Fruit fly (Drosophila melanogaster) whole organism, embryonic: ENCODE measurements around the gene Irc.

Experiments used
- B-H1 ChIP-seq: fragments of 200-800 bp; sonication (Bioruptor generic); IDR thresholded peaks from 3 replicates; pipeline ENCODE4 v1.3.6; 2022; ENCODE audit warnings: missing biosample characterization, missing genetic modification characterization
- B-H2 ChIP-seq: fragments of 200-800 bp; sonication (Bioruptor generic); optimal IDR thresholded peaks from 2 replicates; lab custom pipeline; 2018; ENCODE audit warnings: missing biosample characterization, mild to moderate bottlenecking, missing genetic modification characterization
- BtbVII ChIP-seq: fragments of 200-800 bp; sonication (Bioruptor generic); optimal IDR thresholded peaks from 3 replicates; lab custom pipeline; 2017; ENCODE audit warnings: missing biosample characterization, mild to moderate bottlenecking, missing genetic modification characterization
- CG14860 ChIP-seq: fragments of 200-800 bp; sonication (Bioruptor generic); IDR thresholded peaks from 3 replicates; pipeline ENCODE4 v1.3.6; 2022; ENCODE audit warnings: missing biosample characterization, missing genetic modification characterization; ENCODE audit not compliant: partially characterized antibody
- CG15479 ChIP-seq: fragments of 200-800 bp; sonication (Bioruptor generic); optimal IDR thresholded peaks from 3 replicates; lab custom pipeline; 2019; ENCODE audit warnings: missing biosample characterization, mild to moderate bottlenecking, missing genetic modification characterization, moderate library complexity
- CG17186 ChIP-seq: fragments of 200-800 bp; sonication (Bioruptor generic); optimal IDR thresholded peaks from 3 replicates; lab custom pipeline; 2017; ENCODE audit warnings: missing biosample characterization, missing genetic modification reagents, missing genetic modification characterization
- CG17385 ChIP-seq: fragments of 200-800 bp; sonication (Bioruptor generic); optimal IDR thresholded peaks from 3 replicates; lab custom pipeline; 2018; ENCODE audit warnings: missing biosample characterization, mild to moderate bottlenecking, missing genetic modification characterization
- CG17568 ChIP-seq: fragments of 200-800 bp; sonication (Bioruptor generic); optimal IDR thresholded peaks from 2 replicates; lab custom pipeline; 2018; ENCODE audit warnings: missing biosample characterization, mild to moderate bottlenecking, missing genetic modification characterization, moderate library complexity
- CG17912 ChIP-seq: fragments of 200-800 bp; sonication (Bioruptor generic); optimal IDR thresholded peaks from 2 replicates; lab custom pipeline; 2018; ENCODE audit warnings: missing biosample characterization, mild to moderate bottlenecking, missing genetic modification characterization
- CG1832 ChIP-seq: fragments of 200-800 bp; sonication (Bioruptor generic); optimal IDR thresholded peaks from 2 replicates; lab custom pipeline; 2017; ENCODE audit warnings: missing biosample characterization, mild to moderate bottlenecking, missing genetic modification characterization, inconsistent platforms
- CG2120 ChIP-seq: fragments of 200-800 bp; sonication (Bioruptor generic); optimal IDR thresholded peaks from 3 replicates; lab custom pipeline; 2016; ENCODE audit warnings: missing biosample characterization, missing genetic modification characterization
- CG31441 ChIP-seq: fragments of 200-800 bp; sonication (Bioruptor generic); IDR thresholded peaks from 2 replicates; pipeline ENCODE4 v1.3.6; 2022; ENCODE audit warnings: missing biosample characterization, missing genetic modification characterization
- CG32772 ChIP-seq: fragments of 200-800 bp; sonication (Bioruptor generic); IDR thresholded peaks from 2 replicates; pipeline ENCODE4 v1.3.6; 2022; ENCODE audit warnings: missing biosample characterization, missing genetic modification characterization
- CG34224 ChIP-seq: fragments of 200-800 bp; sonication (Bioruptor generic); IDR thresholded peaks from 3 replicates; pipeline ENCODE4 v1.3.6; 2022; ENCODE audit warnings: missing biosample characterization, missing genetic modification characterization; ENCODE audit not compliant: partially characterized antibody
- CG3726 ChIP-seq: fragments of 200-800 bp; sonication (Bioruptor generic); IDR thresholded peaks from 3 replicates; pipeline ENCODE4, ENCODE4 v1.3.6; 2022; ENCODE audit warnings: missing biosample characterization, missing genetic modification characterization
- CG4360 ChIP-seq: fragments of 200-800 bp; sonication (Bioruptor generic); IDR thresholded peaks from 2 replicates; pipeline ENCODE4 v1.3.6; 2022; ENCODE audit warnings: missing biosample characterization, missing genetic modification characterization
- CG4404 ChIP-seq: fragments of 200-800 bp; sonication (Bioruptor generic); IDR thresholded peaks from 2 replicates; pipeline ENCODE4 v1.3.6; 2022; ENCODE audit warnings: missing biosample characterization, missing genetic modification characterization
- CG4617 ChIP-seq: fragments of 200-800 bp; sonication (Bioruptor generic); optimal IDR thresholded peaks from 3 replicates; lab custom pipeline; 2016; ENCODE audit warnings: missing biosample characterization, missing genetic modification characterization, borderline replicate concordance
- CG4854 ChIP-seq: fragments of 200-800 bp; sonication (Bioruptor generic); optimal IDR thresholded peaks from 2 replicates; lab custom pipeline; 2016; ENCODE audit warnings: missing biosample characterization, missing genetic modification characterization, inconsistent platforms
- CG7745 ChIP-seq: fragments of 200-800 bp; sonication (Bioruptor generic); optimal IDR thresholded peaks from 2 replicates; lab custom pipeline; 2018; ENCODE audit warnings: missing biosample characterization, mild to moderate bottlenecking, missing genetic modification characterization, moderate library complexity
- CG7786 ChIP-seq: fragments of 200-800 bp; sonication (Bioruptor generic); optimal IDR thresholded peaks from 2 replicates; lab custom pipeline; 2016; ENCODE audit warnings: missing biosample characterization, missing genetic modification characterization
- CG9437 ChIP-seq: fragments of 200-800 bp; sonication (Bioruptor generic); optimal IDR thresholded peaks from 2 replicates; lab custom pipeline; 2018; ENCODE audit warnings: missing biosample characterization, mild to moderate bottlenecking, missing genetic modification characterization
- CHES-1-like ChIP-seq: fragments of 200-800 bp; sonication (Bioruptor generic); optimal IDR thresholded peaks from 2 replicates; lab custom pipeline; 2016; ENCODE audit warnings: missing biosample characterization, missing genetic modification characterization
- Dip3 ChIP-seq: fragments of 200-800 bp; sonication (Bioruptor generic); optimal IDR thresholded peaks from 3 replicates; lab custom pipeline; 2016; ENCODE audit warnings: missing biosample characterization, missing genetic modification characterization
- Eip74EF ChIP-seq, 2 experiments: fragments of 200-800 bp in 1 of 2; fragments of >200 bp in 1 of 2; sonication (Bioruptor generic) in 1 of 2; optimal IDR thresholded peaks; 2 replicates each; lab custom pipeline; 2017 to 2019; ENCODE audit warnings: missing biosample characterization in 2 of 2, missing genetic modification characterization in 2 of 2, mild to moderate bottlenecking in 1 of 2, moderate library complexity in 1 of 2
- Meics ChIP-seq: fragments of 200-800 bp; sonication (Bioruptor generic); optimal IDR thresholded peaks from 2 replicates; lab custom pipeline; 2017; ENCODE audit warnings: missing biosample characterization, mild to moderate bottlenecking, missing genetic modification characterization
- Neu2 ChIP-seq: fragments of 200-800 bp; sonication (Bioruptor generic); optimal IDR thresholded peaks from 3 replicates; lab custom pipeline; 2016; ENCODE audit warnings: missing biosample characterization, missing genetic modification characterization, borderline replicate concordance
- Nf-YB ChIP-seq: fragments of 200-800 bp; sonication (Bioruptor generic); optimal IDR thresholded peaks from 3 replicates; lab custom pipeline; 2019; ENCODE audit warnings: missing biosample characterization, mild to moderate bottlenecking, missing genetic modification characterization, moderate library complexity
- Rfx ChIP-seq: fragments of 200-800 bp; sonication (Bioruptor generic); IDR thresholded peaks from 2 replicates; pipeline ENCODE4 v1.3.6; 2022; ENCODE audit warnings: missing biosample characterization, missing genetic modification characterization
- Sry-δ ChIP-seq: fragments of 200-800 bp; sonication (Bioruptor generic); optimal IDR thresholded peaks from 2 replicates; lab custom pipeline; 2016; ENCODE audit warnings: missing biosample characterization, missing genetic modification characterization
- ap ChIP-seq: fragments of 200-800 bp; sonication (Bioruptor generic); IDR thresholded peaks from 2 replicates; pipeline ENCODE4 v1.3.6; 2022; ENCODE audit warnings: missing biosample characterization, missing genetic modification characterization
- ara ChIP-seq: fragments of 200-800 bp; sonication (Bioruptor generic); IDR thresholded peaks from 2 replicates; pipeline ENCODE4 v1.3.6; 2022; ENCODE audit warnings: missing biosample characterization, missing genetic modification characterization
- btn ChIP-seq: fragments of 200-800 bp; sonication (Bioruptor generic); optimal IDR thresholded peaks from 2 replicates; lab custom pipeline; 2016; ENCODE audit warnings: missing biosample characterization, missing genetic modification characterization
- cas ChIP-seq: fragments of 200-800 bp; sonication (Bioruptor generic); IDR thresholded peaks from 2 replicates; pipeline ENCODE4 v1.3.6; 2022; ENCODE audit warnings: missing biosample characterization, missing genetic modification characterization
- chn ChIP-seq: fragments of 200-800 bp; sonication (Bioruptor generic); optimal IDR thresholded peaks from 2 replicates; lab custom pipeline; 2016; ENCODE audit warnings: missing biosample characterization, missing genetic modification characterization
- gt ChIP-seq: fragments of 200-800 bp; sonication (Bioruptor generic); IDR thresholded peaks from 2 replicates; pipeline ENCODE4 v1.3.6; 2022; ENCODE audit warnings: missing biosample characterization, missing genetic modification characterization
- hbn ChIP-seq: fragments of 200-800 bp; sonication (Bioruptor generic); IDR thresholded peaks from 2 replicates; pipeline ENCODE4 v1.3.6; 2022; ENCODE audit warnings: missing biosample characterization, missing genetic modification characterization; ENCODE audit not compliant: partially characterized antibody
- knrl ChIP-seq: fragments of 200-800 bp; sonication (Bioruptor generic); IDR thresholded peaks from 3 replicates; pipeline ENCODE4 v1.3.6; 2022; ENCODE audit warnings: missing biosample characterization, missing genetic modification characterization; ENCODE audit not compliant: partially characterized antibody
- luna ChIP-seq: fragments of 200-800 bp; sonication (Bioruptor generic); optimal IDR thresholded peaks from 2 replicates; lab custom pipeline; 2016; ENCODE audit warnings: missing biosample characterization, missing genetic modification characterization
- mirr ChIP-seq: fragments of 200-800 bp; sonication (Bioruptor generic); optimal IDR thresholded peaks from 3 replicates; lab custom pipeline; 2018; ENCODE audit warnings: missing biosample characterization, mild to moderate bottlenecking, missing genetic modification characterization
- nerfin-2 ChIP-seq: fragments of 200-800 bp; sonication (Bioruptor generic); IDR thresholded peaks from 2 replicates; pipeline ENCODE4 v1.3.6; 2022; ENCODE audit warnings: missing biosample characterization, missing genetic modification characterization; ENCODE audit not compliant: partially characterized antibody
- pum ChIP-seq: fragments of 200-800 bp; sonication (Bioruptor generic); optimal IDR thresholded peaks from 2 replicates; lab custom pipeline; 2016; ENCODE audit warnings: missing biosample characterization, missing genetic modification characterization
- salm ChIP-seq: fragments of 200-800 bp; sonication (Bioruptor generic); optimal IDR thresholded peaks from 2 replicates; lab custom pipeline; 2018; ENCODE audit warnings: missing biosample characterization, mild to moderate bottlenecking, missing genetic modification characterization
- seq ChIP-seq: fragments of 200-800 bp; sonication (Bioruptor generic); IDR thresholded peaks from 2 replicates; pipeline ENCODE4 v1.3.6; 2022; ENCODE audit warnings: missing biosample characterization, missing genetic modification characterization
- sisA ChIP-seq: fragments of 200-800 bp; sonication (Bioruptor generic); IDR thresholded peaks from 2 replicates; pipeline ENCODE4 v1.3.6; 2022; ENCODE audit warnings: missing biosample characterization, missing genetic modification characterization
- sqz ChIP-seq: fragments of 200-800 bp; sonication (Bioruptor generic); optimal IDR thresholded peaks from 3 replicates; lab custom pipeline; 2018; ENCODE audit warnings: missing biosample characterization, mild to moderate bottlenecking, missing genetic modification characterization
- toy ChIP-seq: fragments of 200-800 bp; sonication (Bioruptor generic); IDR thresholded peaks from 2 replicates; pipeline ENCODE4 v1.3.6; 2022; ENCODE audit warnings: missing biosample characterization, missing genetic modification characterization
- twi ChIP-seq: fragments of 200-800 bp; optimal IDR thresholded peaks from 2 replicates; lab custom pipeline; 2019; ENCODE audit warnings: missing biosample characterization, mild to moderate bottlenecking, missing genetic modification characterization, moderate library complexity
- unpg ChIP-seq: fragments of 200-800 bp; sonication (Bioruptor generic); optimal IDR thresholded peaks from 3 replicates; lab custom pipeline; 2018; ENCODE audit warnings: missing biosample characterization, mild to moderate bottlenecking, missing genetic modification characterization, moderate library complexity
- usp ChIP-seq: fragments of >200 bp; optimal IDR thresholded peaks from 2 replicates; lab custom pipeline; 2017; ENCODE audit warnings: missing biosample characterization, missing genetic modification characterization

Gene Irc

dm6 chr3R:17052465-17053149 lies 49.9 kb downstream of the Irc start (continued):
- TF ChIP-seq chn (GFP tag; lab: Kevin White, UChicago) (peak; percentile 29), CG7745 (tag; lab: Kevin White, UChicago) (no peak), CG7786 (peak; percentile 31), CHES-1-like (GFP tag; lab: Kevin White, UChicago) (no peak), CG4617 (GFP tag; lab: Kevin White, UChicago) (no peak), CG4854 (GFP tag; lab: Kevin White, UChicago) (no peak), B-H1 (GFP tag; lab: Robert Waterston, UW) (no peak), CG34224 (GFP tag; lab: Robert Waterston, UW) (no peak), mirr (GFP tag; lab: Kevin White, UChicago) (no peak), gt (no peak), sisA (GFP tag; lab: Robert Waterston, UW) (no peak), CG4360 (GFP tag; lab: Robert Waterston, UW) (no peak), seq (GFP tag; lab: Robert Waterston, UW) (no peak), cas (GFP tag; lab: Robert Waterston, UW) (no peak), hbn (no peak), CG1832 (no peak), btn (GFP tag; lab: Kevin White, UChicago) (no peak), CG14860 (no peak), Dip3 (GFP tag; lab: Kevin White, UChicago) (no peak), usp (GFP tag; lab: Kevin White, UChicago) (no peak), luna (GFP tag; lab: Kevin White, UChicago) (no peak), Rfx (no peak), CG31441 (GFP tag; lab: Robert Waterston, UW) (no peak), CG32772 (GFP tag; lab: Robert Waterston, UW) (no peak), Eip74EF (GFP tag; optimal IDR thresholded peaks at IDR 0.05; lab: Kevin White, UChicago) (no peak), nerfin-2 (GFP tag; lab: Robert Waterston, UW) (no peak), Nf-YB (GFP tag; lab: Kevin White, UChicago) (peak; percentile 45), ara (GFP tag; lab: Robert Waterston, UW) (0 out of 2 replicates have a peak, but pooled peaks have one; percentile 42), toy (no peak), CG4404 (GFP tag; lab: Robert Waterston, UW) (no peak; the same call in none of the 2 replicates), CG17186 (GFP tag; lab: Kevin White, UChicago) (no peak), twi (tag; lab: Kevin White, UChicago) (peak; percentile 71), Neu2 (GFP tag; lab: Kevin White, UChicago) (no peak), BtbVII (no peak), salm (no peak), CG3726 (GFP tag; lab: Robert Waterston, UW) (no peak), CG15479 (GFP tag; lab: Kevin White, UChicago) (no peak), Meics (GFP tag; lab: Kevin White, UChicago) (no peak), CG17912 (GFP tag; lab: Kevin White, UChicago) (no peak), CG2120 (GFP tag; lab: Kevin White, UChicago) (no peak), unpg (GFP tag; lab: Kevin White, UChicago) (peak; percentile 41), CG17385 (GFP tag; lab: Kevin White, UChicago) (peak; percentile 2), Sry-δ (no peak), knrl (GFP tag; lab: Robert Waterston, UW) (no peak), CG9437 (GFP tag; lab: Kevin White, UChicago) (no peak), ap (no peak), pum (GFP tag; lab: Kevin White, UChicago) (peak; percentile 25), sqz (GFP tag; lab: Kevin White, UChicago) (peak; percentile 5), B-H2 (no peak), CG17568 (no peak)
